Worm (Caenorhabditis elegans) whole organism, late embryonic: ENCODE data around the gene C17A2.7.

Experiments used
- C08G9.2 ChIP-seq: sonication (generic microtip); optimal IDR thresholded peaks from 2 replicates; lab custom pipeline; 2016; ENCODE audit warnings: mild to moderate bottlenecking, missing genetic modification characterization, moderate library complexity, missing compliant biosample characterization
- C38D4.7 ChIP-seq: fragments of 200-800 bp; sonication (Bioruptor generic); optimal IDR thresholded peaks from 2 replicates; lab custom pipeline; 2018; ENCODE audit warnings: mild to moderate bottlenecking, missing genetic modification characterization, moderate library complexity, missing compliant biosample characterization
- F13H6.1 ChIP-seq: sonication (generic microtip); optimal IDR thresholded peaks from 2 replicates; lab custom pipeline; 2016; ENCODE audit warnings: missing genetic modification characterization, missing compliant biosample characterization
- K09A11.1 ChIP-seq: sonication (generic microtip); optimal IDR thresholded peaks from 2 replicates; lab custom pipeline; 2017; ENCODE audit warnings: antibody characterized with exemption, mild to moderate bottlenecking, missing genetic modification characterization, missing compliant biosample characterization; ENCODE audit not compliant: insufficient read depth
- T23F11.4 ChIP-seq: fragments of 200-800 bp; sonication (Bioruptor generic); optimal IDR thresholded peaks from 2 replicates; lab custom pipeline; 2018; ENCODE audit warnings: mild to moderate bottlenecking, missing genetic modification characterization, missing compliant biosample characterization
- Y22D7AL.16 ChIP-seq: sonication (generic microtip); optimal IDR thresholded peaks from 2 replicates; lab custom pipeline; 2016; ENCODE audit warnings: missing genetic modification characterization, missing compliant biosample characterization
- ama-1 ChIP-seq: fragments of 150-350 bp; optimal IDR thresholded peaks from 2 replicates; lab custom pipeline; 2014
- ceh-18 ChIP-seq: sonication (generic microtip); optimal IDR thresholded peaks from 2 replicates; lab custom pipeline; 2016; ENCODE audit warnings: missing genetic modification characterization, missing compliant biosample characterization
- ceh-19 ChIP-seq: fragments of 200-800 bp; sonication (Bioruptor generic); optimal IDR thresholded peaks from 2 replicates; lab custom pipeline; 2018; ENCODE audit warnings: mild to moderate bottlenecking, missing genetic modification characterization, missing compliant biosample characterization
- ceh-2 ChIP-seq: sonication (generic microtip); optimal IDR thresholded peaks from 2 replicates; lab custom pipeline; 2016; ENCODE audit warnings: missing genotype, missing genetic modification characterization, missing compliant biosample characterization
- ceh-22 ChIP-seq: sonication (generic microtip); optimal IDR thresholded peaks from 2 replicates; lab custom pipeline; 2017; ENCODE audit warnings: missing biosample characterization, missing genetic modification characterization
- ceh-30 ChIP-seq: fragments of 150-350 bp; optimal IDR thresholded peaks from 2 replicates; lab custom pipeline; 2014; ENCODE audit warnings: missing biosample characterization, missing genetic modification characterization
- ceh-34 ChIP-seq: sonication (generic microtip); optimal IDR thresholded peaks from 2 replicates; lab custom pipeline; 2016; ENCODE audit warnings: mild to moderate bottlenecking, missing genetic modification characterization, missing compliant biosample characterization
- ceh-48 ChIP-seq: sonication (generic microtip); optimal IDR thresholded peaks from 2 replicates; lab custom pipeline; 2016; ENCODE audit warnings: missing genetic modification characterization, inconsistent platforms, missing compliant biosample characterization
- dmd-4 ChIP-seq: sonication (generic microtip); optimal IDR thresholded peaks from 2 replicates; lab custom pipeline; 2016; ENCODE audit warnings: borderline replicate concordance, missing genetic modification characterization, missing compliant biosample characterization
- dve-1 ChIP-seq: sonication (generic microtip); optimal IDR thresholded peaks from 2 replicates; lab custom pipeline; 2017; ENCODE audit warnings: antibody characterized with exemption, mild to moderate bottlenecking, missing genetic modification characterization, missing compliant biosample characterization
- elt-2 ChIP-seq: sonication (generic microtip); optimal IDR thresholded peaks from 2 replicates; lab custom pipeline; 2016; ENCODE audit warnings: missing genetic modification reagents, missing genetic modification characterization, missing compliant biosample characterization
- ets-4 ChIP-seq: sonication (generic microtip); optimal IDR thresholded peaks from 2 replicates; lab custom pipeline; 2016; ENCODE audit warnings: missing genetic modification characterization, missing compliant biosample characterization
- fkh-10 ChIP-seq: fragments of 150-350 bp; optimal IDR thresholded peaks from 2 replicates; lab custom pipeline; 2014; ENCODE audit warnings: missing biosample characterization, missing genetic modification reagents, missing genetic modification characterization
- fkh-6 ChIP-seq: sonication (generic microtip); optimal IDR thresholded peaks from 2 replicates; lab custom pipeline; 2016; ENCODE audit warnings: missing genetic modification characterization, missing compliant biosample characterization
- hlh-6 ChIP-seq: sonication (generic microtip); optimal IDR thresholded peaks from 2 replicates; lab custom pipeline; 2016; ENCODE audit warnings: missing genotype, missing genetic modification characterization, missing compliant biosample characterization
- hlh-8 ChIP-seq: sonication (generic microtip); optimal IDR thresholded peaks from 2 replicates; lab custom pipeline; 2016; ENCODE audit warnings: missing genotype, missing genetic modification characterization, missing compliant biosample characterization
- lim-6 ChIP-seq: sonication (generic microtip); optimal IDR thresholded peaks from 2 replicates; lab custom pipeline; 2016; ENCODE audit warnings: missing genetic modification characterization, missing compliant biosample characterization
- lin-11 ChIP-seq: fragments of 200-800 bp; sonication (Bioruptor generic); optimal IDR thresholded peaks from 2 replicates; lab custom pipeline; 2018; ENCODE audit warnings: mild to moderate bottlenecking, missing genetic modification characterization, missing compliant biosample characterization
- madf-2 ChIP-seq: sonication (generic microtip); optimal IDR thresholded peaks from 2 replicates; lab custom pipeline; 2017; ENCODE audit warnings: missing genetic modification characterization, missing compliant biosample characterization
- mec-3 ChIP-seq: sonication (generic microtip); optimal IDR thresholded peaks from 2 replicates; lab custom pipeline; 2016; ENCODE audit warnings: borderline replicate concordance, missing genetic modification characterization, missing compliant biosample characterization
- nfya-1 ChIP-seq: sonication (generic microtip); optimal IDR thresholded peaks from 2 replicates; lab custom pipeline; 2017; ENCODE audit warnings: missing genetic modification characterization, mild to moderate bottlenecking, missing compliant biosample characterization, antibody characterized with exemption, moderate library complexity
- nhr-11 ChIP-seq: fragments of 150-350 bp; optimal IDR thresholded peaks from 2 replicates; lab custom pipeline; 2014; ENCODE audit warnings: missing biosample characterization, missing genetic modification characterization
- pag-3 ChIP-seq: sonication (generic microtip); optimal IDR thresholded peaks from 2 replicates; lab custom pipeline; 2016; ENCODE audit warnings: missing compliant biosample characterization, missing genetic modification characterization, borderline replicate concordance
- pax-1 ChIP-seq: fragments of 150-350 bp; optimal IDR thresholded peaks from 2 replicates; lab custom pipeline; 2014; ENCODE audit warnings: missing biosample characterization, missing genetic modification characterization
- pha-4 ChIP-seq: fragments of 150-350 bp; optimal IDR thresholded peaks from 2 replicates; lab custom pipeline; 2018; ENCODE audit warnings: missing biosample characterization, missing genetic modification reagents, missing genetic modification characterization
- pros-1 ChIP-seq: fragments of 150-350 bp; optimal IDR thresholded peaks from 2 replicates; lab custom pipeline; 2014; ENCODE audit warnings: missing biosample characterization, missing genetic modification reagents, missing genetic modification characterization
- ref-2 ChIP-seq: sonication (generic microtip); optimal IDR thresholded peaks from 2 replicates; lab custom pipeline; 2016; ENCODE audit warnings: missing genetic modification characterization, missing compliant biosample characterization
- rnt-1 ChIP-seq: sonication (generic microtip); optimal IDR thresholded peaks from 2 replicates; lab custom pipeline; 2016; ENCODE audit warnings: missing genetic modification characterization, missing compliant biosample characterization
- sox-4 ChIP-seq: sonication (generic microtip); optimal IDR thresholded peaks from 2 replicates; lab custom pipeline; 2017; ENCODE audit warnings: mild to moderate bottlenecking, missing genetic modification characterization, inconsistent platforms, missing compliant biosample characterization
- tbx-7 ChIP-seq: sonication (generic microtip); optimal IDR thresholded peaks from 2 replicates; lab custom pipeline; 2016; ENCODE audit warnings: missing genotype, missing genetic modification characterization, missing compliant biosample characterization
- ttx-3 ChIP-seq: sonication (generic microtip); optimal IDR thresholded peaks from 2 replicates; lab custom pipeline; 2016; ENCODE audit warnings: missing genetic modification reagents, missing genetic modification characterization, missing compliant biosample characterization
- unc-42 ChIP-seq: sonication (generic microtip); optimal IDR thresholded peaks from 2 replicates; lab custom pipeline; 2016; ENCODE audit warnings: missing genotype, missing genetic modification characterization, missing compliant biosample characterization
- unc-55 ChIP-seq: sonication (generic microtip); optimal IDR thresholded peaks from 2 replicates; lab custom pipeline; 2017; ENCODE audit warnings: missing biosample characterization, missing genetic modification reagents, missing genetic modification characterization
- ztf-16 ChIP-seq: sonication (generic microtip); optimal IDR thresholded peaks from 2 replicates; lab custom pipeline; 2017; ENCODE audit warnings: missing genetic modification characterization, missing compliant biosample characterization

Gene C17A2.7

DNA sequence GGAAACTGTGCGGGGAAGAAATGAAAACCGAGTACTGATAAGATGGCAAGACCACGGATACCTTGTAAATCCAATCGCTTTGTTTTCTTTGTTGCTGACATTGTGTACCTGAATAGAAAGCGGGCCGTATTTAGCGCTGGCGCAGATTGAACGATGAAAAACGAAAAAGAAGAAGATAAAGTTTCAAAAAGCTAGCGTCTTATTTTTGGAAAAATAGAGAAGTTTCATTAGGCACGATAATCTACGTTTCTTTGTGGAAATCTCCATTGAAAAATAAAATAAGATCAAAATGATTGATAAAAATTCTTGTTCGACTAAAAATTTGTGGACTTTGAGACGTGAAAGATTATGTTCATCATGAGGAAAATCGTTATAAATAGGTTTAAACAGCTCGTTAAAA lies 7.3 kb downstream of the C17A2.7 start, which contains the start of gene oac-4:
TSS of gene oac-4 (minus strand) at position 101 of the 400 bp plus-strand sequence.
- TF ChIP-seq mec-3 (tag; lab: Kevin White, UChicago) (no peak), ceh-19 (no peak), fkh-10 (GFP tag; lab: Kevin White, UChicago) (no peak), ceh-18 (tag; lab: Kevin White, UChicago) (no peak), ets-4 (tag; lab: Kevin White, UChicago) (no peak), K09A11.1 (tag; lab: Kevin White, UChicago) (no peak), F13H6.1 (tag; lab: Kevin White, UChicago) (no peak), lin-11 (no peak), ceh-34 (no peak), nhr-11 (no peak), pha-4 (tag; lab: Kevin White, UChicago) (no peak), lim-6 (no peak), unc-42 (tag; lab: Kevin White, UChicago) (no peak), T23F11.4 (GFP tag; lab: Kevin White, UChicago) (no peak), hlh-6 (tag; lab: Kevin White, UChicago) (no peak), pros-1 (tag; lab: Kevin White, UChicago) (no peak), ttx-3 (tag; lab: Kevin White, UChicago) (no peak), Y22D7AL.16 (tag; lab: Kevin White, UChicago) (no peak), tbx-7 (tag; lab: Kevin White, UChicago) (no peak), sox-4 (tag; lab: Kevin White, UChicago) (no peak)

DNA sequence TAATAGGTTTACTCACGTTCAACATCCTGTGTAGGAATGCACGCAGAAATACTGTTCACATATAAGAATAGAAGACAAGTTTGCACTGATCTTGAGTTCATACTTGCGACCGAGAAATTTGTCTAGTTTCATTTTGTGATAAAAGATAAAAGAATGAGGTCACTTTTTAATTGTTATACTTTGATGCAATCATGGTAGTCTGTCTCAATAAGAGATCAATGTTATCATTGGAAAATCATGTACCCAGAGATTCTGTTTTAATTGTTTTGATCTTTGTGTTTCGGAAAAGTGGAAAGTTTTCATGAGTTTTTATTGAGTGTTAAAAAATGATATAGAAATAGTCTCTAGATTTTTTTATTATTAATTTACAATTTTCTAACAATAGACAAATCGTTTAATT lies 10.8 kb downstream of the C17A2.7 start, which contains the start of gene F54D10.9:
TSS of gene F54D10.9 (minus strand) at position 101 of the 400 bp plus-strand sequence.
- no peak for TF ChIP-seq pha-4 (tag; lab: Kevin White, UChicago)
- no peak for TF ChIP-seq ceh-22

ce11 chrII:3829623-3830022 lies 13.6 kb downstream of the C17A2.7 start:
- TF ChIP-seq C08G9.2 (tag; lab: Kevin White, UChicago) (no peak), C38D4.7 (no peak), hlh-8 (tag; lab: Kevin White, UChicago) (no peak), ceh-18 (tag; lab: Kevin White, UChicago) (no peak), pax-1 (tag; lab: Kevin White, UChicago) (no peak), F13H6.1 (tag; lab: Kevin White, UChicago) (no peak), ref-2 (no peak), ttx-3 (tag; lab: Kevin White, UChicago) (no peak), ceh-2 (no peak), elt-2 (tag; lab: Kevin White, UChicago) (no peak), fkh-6 (tag; lab: Kevin White, UChicago) (no peak)
- TF ChIP-seq, all 69 proteins: peak for 0

ce11 chrII:3827801-3828200 lies 15.4 kb downstream of the C17A2.7 start, which contains the start of gene F54D10.8:
F54D10.8 (minus strand) TSS chrII:3827901.
- TF ChIP-seq ceh-22 (no peak), pros-1 (tag; lab: Kevin White, UChicago) (no peak), rnt-1 (tag; lab: Kevin White, UChicago) (no peak), T23F11.4 (GFP tag; lab: Kevin White, UChicago) (no peak), tbx-7 (tag; lab: Kevin White, UChicago) (no peak), fkh-6 (tag; lab: Kevin White, UChicago) (no peak), pag-3 (tag; lab: Kevin White, UChicago) (no peak), ama-1 (lab: Kevin White, UChicago) (no peak)

ce11 chrII:3823855-3824254 lies 19.4 kb downstream of the C17A2.7 start, which contains the start of gene skr-15:
skr-15 (plus strand) TSS chrII:3824155.
- TF ChIP-seq tbx-7 (tag; lab: Kevin White, UChicago) (no peak), ztf-16 (tag; lab: Kevin White, UChicago) (no peak), hlh-6 (tag; lab: Kevin White, UChicago) (no peak), nfya-1 (tag; lab: Kevin White, UChicago) (no peak), dmd-4 (tag; lab: Kevin White, UChicago) (no peak), ceh-30 (no peak), ttx-3 (tag; lab: Kevin White, UChicago) (no peak), ref-2 (no peak), dve-1 (tag; lab: Kevin White, UChicago) (no peak), ceh-48 (no peak), madf-2 (tag; lab: Kevin White, UChicago) (no peak), ceh-34 (no peak), mec-3 (tag; lab: Kevin White, UChicago) (no peak), ceh-2 (no peak), unc-55 (GFP tag; lab: Kevin White, UChicago) (no peak)
